Worm (Caenorhabditis elegans): Measurements from ENCODE around the gene F13A7.11.

ce11 chrV:16443626-16444025 is 48.5 kb upstream of the F13A7.11 start, which contains the start of gene srh-141:
- TF ChIP-seq him-1 (tag; optimal IDR thresholded peaks at IDR 0.05) (no peak), dao-5 (tag; optimal IDR thresholded peaks at IDR 0.05) (no peak)
